Worm (Caenorhabditis elegans): ENCODE measurements around the gene C49G7.13.

C49G7.13 gene

DNA sequence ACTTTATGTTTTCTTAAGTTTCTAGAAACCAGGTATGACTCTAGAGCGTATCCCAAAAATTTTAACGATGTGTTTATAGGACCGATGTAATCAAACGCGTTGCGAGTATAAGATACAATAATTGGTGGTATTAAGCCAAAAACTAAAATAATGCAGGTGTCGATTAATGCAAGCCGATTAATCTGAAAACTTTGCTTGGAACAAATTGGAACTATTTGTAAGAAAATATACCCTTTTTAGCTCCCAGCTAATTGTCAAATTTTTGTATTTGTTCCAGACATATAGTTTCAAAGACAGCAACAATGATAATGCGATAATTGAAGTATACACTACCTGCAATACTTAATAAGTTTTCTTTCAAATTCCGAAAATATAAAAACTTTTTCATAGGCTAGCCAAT, 45.4 kb downstream of the C49G7.13 start, which contains the start of gene srh-211:
srh-211 (minus strand) TSS at position 101 of the 400 bp plus-strand sequence.
- TF ChIP-seq ceh-32 (tag; optimal IDR thresholded peaks at IDR 0.05; ENCODE audit: poor library complexity) = no peak
- TF ChIP-seq lin-39 (tag; optimal IDR thresholded peaks at IDR 0.05) = no peak
- TF ChIP-seq nhr-11 (tag; optimal IDR thresholded peaks at IDR 0.05) = no peak
- TF ChIP-seq F26F4.8 (GFP tag; conservative IDR thresholded peaks at IDR 0.05) = no peak
- no peak for TF ChIP-seq hif-1 (tag; optimal IDR thresholded peaks at IDR 0.05)

ce11 chrV:4082952-4083351, 47.0 kb downstream of the C49G7.13 start, which contains the start of gene F38H12.5:
Gene F38H12.5, minus strand, starts transcription at chrV:4083052.
- TF ChIP-seq unc-62 (GFP tag; optimal IDR thresholded peaks at IDR 0.05 in 1 of 2) (peak in 1 of 2 experiments; percentile 8), unc-62 (tag; optimal IDR thresholded peaks at IDR 0.05) (no peak), ZK546.5 (tag; optimal IDR thresholded peaks at IDR 0.05) (no peak)
